Fruit fly (Drosophila melanogaster) whole organism, adult: Measurements from ENCODE around the gene CG6574.

Source experiments
- CG12768 ChIP-seq: fragments of 200-800 bp; sonication (Bioruptor generic); optimal IDR thresholded peaks from 2 replicates; lab custom pipeline; 2017; ENCODE audit warnings: missing biosample characterization, missing genetic modification characterization, mild to moderate bottlenecking, moderate library complexity, missing genetic modification reagents
- CG14711 ChIP-seq: fragments of 200-800 bp; sonication (Bioruptor generic); optimal IDR thresholded peaks from 2 replicates; lab custom pipeline; 2018; ENCODE audit warnings: missing biosample characterization, mild to moderate bottlenecking, missing genetic modification characterization, moderate library complexity
- CG7045 ChIP-seq: fragments of 200-800 bp; sonication (Bioruptor generic); optimal IDR thresholded peaks from 2 replicates; lab custom pipeline; 2017; ENCODE audit warnings: missing biosample characterization, mild to moderate bottlenecking, missing genetic modification characterization
- CG7101 ChIP-seq: fragments of 200-800 bp; sonication (Bioruptor generic); optimal IDR thresholded peaks from 2 replicates; lab custom pipeline; 2018; ENCODE audit warnings: missing biosample characterization, mild to moderate bottlenecking, missing genetic modification characterization, moderate library complexity
- bab1 ChIP-seq: fragments of 200-800 bp; sonication (Bioruptor generic); optimal IDR thresholded peaks from 3 replicates; lab custom pipeline; 2019; ENCODE audit warnings: missing biosample characterization, mild to moderate bottlenecking, missing genetic modification characterization, moderate library complexity
- kay ChIP-seq: fragments of 200-800 bp; sonication (Bioruptor generic); peaks from one replicate; lab custom pipeline; 2016; ENCODE audit warnings: missing biosample characterization, missing genetic modification characterization, borderline replicate concordance
- pad ChIP-seq: fragments of 200-800 bp; sonication (Bioruptor generic); optimal IDR thresholded peaks from 3 replicates; lab custom pipeline; 2017; ENCODE audit warnings: missing biosample characterization, missing genetic modification characterization, mild to moderate bottlenecking, moderate library complexity, missing genetic modification reagents
- tj ChIP-seq: fragments of 200-800 bp; sonication (Bioruptor generic); optimal IDR thresholded peaks from 3 replicates; lab custom pipeline; 2017; ENCODE audit warnings: missing biosample characterization, mild to moderate bottlenecking, missing genetic modification characterization, moderate library complexity
- toe ChIP-seq: fragments of 200-800 bp; sonication (Bioruptor generic); optimal IDR thresholded peaks from 2 replicates; lab custom pipeline; 2016; ENCODE audit warnings: missing biosample characterization, missing genetic modification characterization

Gene CG6574

DNA sequence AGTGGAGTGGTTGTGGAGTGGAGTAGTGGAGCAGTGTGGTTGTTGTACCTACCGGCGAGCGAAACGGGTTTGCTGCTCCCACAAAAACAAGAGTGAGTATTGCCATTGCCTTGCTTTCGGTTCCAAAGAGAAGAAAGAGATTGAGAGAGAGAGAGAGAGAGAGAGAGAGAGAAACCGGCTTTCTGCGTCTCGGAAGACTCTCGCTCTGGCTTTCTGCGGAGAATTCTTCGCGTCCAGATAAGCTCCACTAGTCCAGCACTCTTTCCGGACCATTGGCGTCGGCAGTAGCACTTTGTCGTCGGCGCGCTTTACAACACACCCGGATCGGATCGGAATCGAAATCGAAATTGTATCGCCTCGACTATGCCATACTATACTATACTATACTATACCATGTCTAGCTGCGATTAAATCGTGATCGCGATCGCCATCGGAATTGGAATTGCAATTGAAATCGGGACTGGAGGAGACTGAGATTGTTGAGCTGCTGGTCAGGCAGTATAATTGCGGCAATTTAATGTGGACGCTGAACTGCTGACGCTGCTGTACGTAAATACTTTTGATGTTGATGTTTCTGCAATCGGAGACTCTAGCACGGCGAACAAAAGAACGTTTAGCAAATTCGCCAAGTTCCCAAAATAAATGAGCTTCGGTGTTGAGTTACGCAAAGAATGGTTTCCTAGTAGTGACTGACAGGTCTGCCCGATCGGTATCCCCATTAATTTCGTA lies 35.8 kb downstream of the CG6574 start, which contains the start of gene Cad86C:
Gene Cad86C (plus strand): TSS at position 284 of the 729 bp plus-strand sequence.
- TF ChIP-seq pad (GFP tag; lab: Kevin White, UChicago) (no peak), CG14711 (tag; lab: Kevin White, UChicago) (no peak), CG12768 (GFP tag; lab: Kevin White, UChicago) (no peak), bab1 (GFP tag; lab: Kevin White, UChicago) (peak; percentile 51), CG7045 (GFP tag; lab: Kevin White, UChicago) (peak; percentile 10), tj (peak; percentile 94), toe (no peak), CG7101 (no peak)

DNA sequence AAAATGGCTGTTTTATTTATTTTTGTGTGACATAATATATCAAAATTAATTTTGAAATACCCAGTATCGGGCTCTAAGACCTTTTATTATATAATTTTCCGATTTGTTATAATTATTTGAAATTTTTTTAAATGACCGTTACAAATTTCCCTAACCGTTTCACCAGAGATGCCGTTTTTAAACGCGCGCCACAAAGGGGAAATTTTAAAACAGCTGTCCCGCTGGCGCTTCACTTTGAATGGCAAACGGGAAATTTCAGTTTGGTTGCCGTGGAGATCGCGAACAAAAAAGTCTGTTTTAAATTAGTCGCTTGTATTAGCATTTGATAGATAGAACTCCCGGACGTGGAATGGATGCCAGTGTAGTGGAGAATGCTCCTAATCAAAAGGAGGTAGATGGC lies 47.8 kb downstream of the CG6574 start, which contains the start of the genes CG14693 and TTLL15:
Gene CG14693 (minus strand): TSS at position 16 of the 400 bp plus-strand sequence.
Gene TTLL15 (plus strand): TSS at position 257 of the 400 bp plus-strand sequence.
- TF ChIP-seq kay (GFP tag; lab: Kevin White, UChicago) = peak; percentile 82
- no peak for TF ChIP-seq pad (GFP tag; lab: Kevin White, UChicago)
